Fruit fly (Drosophila melanogaster) whole organism, pupa: ENCODE data around the gene MEP-1.

ENCODE experiments used
- CG14655 ChIP-seq: fragments of 200-800 bp; sonication (Bioruptor generic); optimal IDR thresholded peaks from 3 replicates; lab custom pipeline; 2017; ENCODE audit warnings: mild to moderate bottlenecking, missing biosample characterization, missing genetic modification reagents, missing genetic modification characterization
- CG15710 ChIP-seq: fragments of 200-800 bp; sonication (Bioruptor generic); optimal IDR thresholded peaks from 2 replicates; lab custom pipeline; 2018; ENCODE audit warnings: missing biosample characterization, mild to moderate bottlenecking, missing genetic modification characterization, moderate library complexity
- CG17806 ChIP-seq: fragments of 200-800 bp; sonication (Bioruptor generic); optimal IDR thresholded peaks from 2 replicates; lab custom pipeline; 2018; ENCODE audit warnings: missing biosample characterization, mild to moderate bottlenecking, missing genetic modification characterization, moderate library complexity
- CG8301 ChIP-seq: fragments of 200-800 bp; sonication (Bioruptor generic); optimal IDR thresholded peaks from 2 replicates; lab custom pipeline; 2018; ENCODE audit warnings: missing biosample characterization, mild to moderate bottlenecking, missing genetic modification characterization
- Snoo ChIP-seq: fragments of 200-800 bp; sonication (Bioruptor generic); optimal IDR thresholded peaks from 3 replicates; lab custom pipeline; 2017; ENCODE audit warnings: missing biosample characterization, mild to moderate bottlenecking, missing genetic modification characterization, inconsistent platforms

DNA sequence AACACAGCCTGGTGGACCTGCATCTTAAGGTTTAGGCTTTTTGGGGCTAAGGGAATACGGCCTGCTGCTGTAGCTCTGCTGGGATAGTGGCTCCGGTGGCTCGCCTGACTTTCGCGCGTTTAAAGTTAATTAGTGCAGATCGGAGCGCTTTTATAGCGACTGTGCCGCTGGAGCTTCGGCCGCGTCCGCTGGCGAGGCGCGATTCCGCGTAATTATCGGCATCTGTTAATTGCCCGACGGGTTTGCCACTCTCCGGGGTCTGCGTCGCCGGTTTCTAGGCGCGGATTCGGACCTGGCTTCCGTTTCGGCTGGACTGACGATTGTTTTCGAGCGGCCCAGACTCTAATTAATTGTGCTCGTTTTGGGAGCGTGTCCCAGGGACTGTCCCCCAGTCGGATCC, 11.8 kb downstream of the MEP-1 start, which contains the start of gene CG14949:
- no peak for TF ChIP-seq Snoo
- TF ChIP-seq CG15710 (tag; lab: Kevin White, UChicago): no peak
- TF ChIP-seq CG8301 (tag; lab: Kevin White, UChicago): no peak
- no peak for TF ChIP-seq CG14655
- no peak for TF ChIP-seq CG17806 (tag; lab: Kevin White, UChicago)
